Worm (Caenorhabditis elegans) whole organism, L1 larva: ENCODE data around the gene F08B4.8.
A peak's percentile ranks its signal among the peaks of the same experiment; 100 is the strongest.

ENCODE experiments used
- F16B12.6 ChIP-seq: fragments of 150-350 bp; optimal IDR thresholded peaks from 2 replicates; lab custom pipeline; 2014; ENCODE audit warnings: missing biosample characterization, missing genetic modification characterization
- aly-2 ChIP-seq: fragments of 150-350 bp; optimal IDR thresholded peaks from 2 replicates; lab custom pipeline; 2014; ENCODE audit warnings: missing biosample characterization, missing genetic modification characterization
- ceh-63 ChIP-seq: fragments of 200-800 bp; sonication (Bioruptor generic); optimal IDR thresholded peaks from 2 replicates; lab custom pipeline; 2018; ENCODE audit warnings: mild to moderate bottlenecking, missing genetic modification characterization, missing compliant biosample characterization
- ceh-8 ChIP-seq: fragments of 200-800 bp; sonication (Bioruptor generic); optimal IDR thresholded peaks from 2 replicates; lab custom pipeline; 2018; ENCODE audit warnings: mild to moderate bottlenecking, missing genetic modification characterization, moderate library complexity, missing compliant biosample characterization
- ceh-82 ChIP-seq, 3 experiments: fragments of 150-350 bp in 1 of 3; sonication (generic microtip) in 2 of 3; optimal IDR thresholded peaks; 2 replicates each; lab custom pipeline; 2014 to 2017; ENCODE audit warnings: missing biosample characterization in 3 of 3, missing genetic modification characterization in 3 of 3
- ceh-90 ChIP-seq: sonication (generic microtip); optimal IDR thresholded peaks from 2 replicates; lab custom pipeline; 2016; ENCODE audit warnings: missing genetic modification characterization, missing compliant biosample characterization
- ces-1 ChIP-seq: fragments of 150-350 bp; optimal IDR thresholded peaks from 2 replicates; lab custom pipeline; 2014; ENCODE audit warnings: missing biosample characterization, missing genetic modification reagents, missing genetic modification characterization
- dpl-1 ChIP-seq, 3 experiments: fragments of 150-350 bp in 2 of 3; sonication (generic microtip) in 1 of 3; optimal IDR thresholded peaks; 2 replicates each; lab custom pipeline; 2014 to 2017; ENCODE audit warnings: missing biosample characterization in 3 of 3, missing genetic modification characterization in 3 of 3, missing genetic modification reagents in 3 of 3
- efl-1 ChIP-seq, 4 experiments: fragments of 150-350 bp; optimal IDR thresholded peaks in 3 of 4; peaks in 1 of 4; 1 replicate in 1 of 4; 2 replicates in 3 of 4; lab custom pipeline; 2014; ENCODE audit warnings: missing biosample characterization in 2 of 4, missing genetic modification characterization in 2 of 4, missing genetic modification reagents in 2 of 4
- efl-3 ChIP-seq: fragments of 200-800 bp; sonication (Bioruptor generic); optimal IDR thresholded peaks from 2 replicates; lab custom pipeline; 2018; ENCODE audit warnings: mild to moderate bottlenecking, missing genetic modification characterization, missing compliant biosample characterization
- elt-3 ChIP-seq, 6 experiments: fragments of 150-350 bp in 1 of 6; sonication (generic microtip); optimal IDR thresholded peaks; 2 replicates each; lab custom pipeline; 2017 to 2018; ENCODE audit warnings: missing biosample characterization in 6 of 6, missing genetic modification characterization in 6 of 6, inconsistent platforms in 1 of 6
- ets-5 ChIP-seq: fragments of 200-800 bp; sonication (Bioruptor generic); IDR thresholded peaks from 2 replicates; pipeline ENCODE4 v1.3.6; 2022; ENCODE audit warnings: missing genetic modification characterization, missing compliant biosample characterization
- fkh-4 ChIP-seq: sonication (generic microtip); optimal IDR thresholded peaks from 2 replicates; lab custom pipeline; 2016; ENCODE audit warnings: missing compliant biosample characterization, missing genetic modification characterization, borderline replicate concordance
- hlh-4 ChIP-seq: sonication (generic microtip); optimal IDR thresholded peaks from 2 replicates; lab custom pipeline; 2016; ENCODE audit warnings: mild to moderate bottlenecking, missing genetic modification characterization, missing compliant biosample characterization
- irx-1 ChIP-seq: sonication (generic microtip); optimal IDR thresholded peaks from 2 replicates; lab custom pipeline; 2016; ENCODE audit warnings: missing genetic modification characterization, missing compliant biosample characterization
- isw-1 ChIP-seq: fragments of 200-800 bp; sonication (Bioruptor generic); IDR thresholded peaks from 2 replicates; pipeline ENCODE4 v1.3.6; 2022; ENCODE audit warnings: missing genetic modification characterization, missing compliant biosample characterization
- lin-13 ChIP-seq: fragments of 150-350 bp; optimal IDR thresholded peaks from 2 replicates; lab custom pipeline; 2014; ENCODE audit warnings: missing biosample characterization, missing genetic modification reagents, missing genetic modification characterization
- lin-35 ChIP-seq, 2 experiments: fragments of 150-350 bp; optimal IDR thresholded peaks; 2 replicates each; lab custom pipeline; 2014; ENCODE audit warnings: missing biosample characterization in 2 of 2, missing genetic modification characterization in 2 of 2, missing genetic modification reagents in 2 of 2
- lin-39 ChIP-seq: fragments of 150-350 bp; optimal IDR thresholded peaks from 2 replicates; lab custom pipeline; 2014; ENCODE audit warnings: missing biosample characterization, missing genetic modification reagents, missing genetic modification characterization
- mep-1 ChIP-seq: fragments of 150-350 bp; optimal IDR thresholded peaks from 2 replicates; lab custom pipeline; 2014; ENCODE audit warnings: missing biosample characterization, missing genetic modification characterization
- nhr-19 ChIP-seq: fragments of 200-800 bp; sonication (Bioruptor generic); conservative IDR thresholded peaks from 2 replicates; pipeline ENCODE4 v1.3.6; 2022; ENCODE audit warnings: missing genetic modification characterization, missing compliant biosample characterization
- nhr-71 ChIP-seq: sonication (generic microtip); optimal IDR thresholded peaks from 2 replicates; lab custom pipeline; 2016; ENCODE audit warnings: mild to moderate bottlenecking, missing genetic modification characterization, moderate library complexity, missing compliant biosample characterization
- nhr-76 ChIP-seq: sonication (generic microtip); optimal IDR thresholded peaks from 2 replicates; lab custom pipeline; 2017; ENCODE audit warnings: missing biosample characterization, missing genetic modification characterization
- nhr-90 ChIP-seq: sonication (generic microtip); optimal IDR thresholded peaks from 2 replicates; lab custom pipeline; 2016; ENCODE audit warnings: mild to moderate bottlenecking, missing genetic modification characterization, missing compliant biosample characterization; ENCODE audit not compliant: poor library complexity
- pax-3 ChIP-seq: fragments of 200-800 bp; sonication (Bioruptor generic); optimal IDR thresholded peaks from 2 replicates; lab custom pipeline; 2018; ENCODE audit warnings: mild to moderate bottlenecking, missing genetic modification characterization, moderate library complexity, missing compliant biosample characterization
- pqm-1 ChIP-seq: sonication (generic microtip); optimal IDR thresholded peaks from 3 replicates; lab custom pipeline; 2017; ENCODE audit warnings: missing biosample characterization, missing genetic modification characterization
- rnt-1 ChIP-seq: sonication (generic microtip); optimal IDR thresholded peaks from 2 replicates; lab custom pipeline; 2016; ENCODE audit warnings: mild to moderate bottlenecking, missing genetic modification characterization, moderate library complexity, missing compliant biosample characterization
- snu-23 ChIP-seq: sonication (generic microtip); optimal IDR thresholded peaks from 2 replicates; lab custom pipeline; 2016; ENCODE audit warnings: missing genetic modification characterization, missing compliant biosample characterization
- sptf-1 ChIP-seq: fragments of 150-350 bp; optimal IDR thresholded peaks from 2 replicates; lab custom pipeline; 2014; ENCODE audit warnings: missing biosample characterization, missing genetic modification characterization
- sup-37 ChIP-seq: fragments of 200-800 bp; sonication (Bioruptor generic); optimal IDR thresholded peaks from 2 replicates; lab custom pipeline; 2018; ENCODE audit warnings: mild to moderate bottlenecking, missing genetic modification characterization, missing compliant biosample characterization
- tbx-2 ChIP-seq: sonication (generic microtip); optimal IDR thresholded peaks from 2 replicates; lab custom pipeline; 2016; ENCODE audit warnings: missing genetic modification characterization, missing compliant biosample characterization
- unc-30 ChIP-seq: sonication (generic microtip); optimal IDR thresholded peaks from 2 replicates; lab custom pipeline; 2017; ENCODE audit warnings: missing biosample characterization, missing genetic modification characterization
- unc-86 ChIP-seq: sonication (generic microtip); optimal IDR thresholded peaks from 2 replicates; lab custom pipeline; 2016; ENCODE audit warnings: missing genetic modification characterization, missing compliant biosample characterization
- unc-98 ChIP-seq: fragments of 200-800 bp; sonication (Bioruptor generic); IDR thresholded peaks from 2 replicates; pipeline ENCODE4 v1.3.6; 2022; ENCODE audit warnings: missing genetic modification characterization, missing compliant biosample characterization
- vab-15 ChIP-seq: sonication (generic microtip); optimal IDR thresholded peaks from 2 replicates; lab custom pipeline; 2017; ENCODE audit warnings: missing genotype, mild to moderate bottlenecking, missing genetic modification characterization, missing compliant biosample characterization
- xbp-1 ChIP-seq: sonication (generic microtip); optimal IDR thresholded peaks from 2 replicates; lab custom pipeline; 2016; ENCODE audit warnings: missing genetic modification characterization, missing compliant biosample characterization

F08B4.8 gene

ce11 chrIV:8665778-8666177 is 11.6 kb upstream of the F08B4.8 start:
- TF ChIP-seq efl-1 (optimal IDR thresholded peaks at IDR 0.05; lab: Kevin White, UChicago) (no peak), efl-1 (GFP tag; optimal IDR thresholded peaks at IDR 0.05 in 1 of 2; lab: Kevin White, UChicago) (peak in 1 of 2 experiments; percentile 29), dpl-1 (GFP tag; optimal IDR thresholded peaks at IDR 0.05; lab: Kevin White, UChicago) (peak in 1 of 3 experiments; percentile 15), irx-1 (tag; lab: Kevin White, UChicago) (no peak), ceh-90 (tag; lab: Kevin White, UChicago) (no peak), sup-37 (GFP tag; lab: Kevin White, UChicago) (no peak), F16B12.6 (tag; lab: Kevin White, UChicago) (no peak), lin-35 (GFP tag; optimal IDR thresholded peaks at IDR 0.05; lab: Kevin White, UChicago) (peak in 1 of 2 experiments; percentile 4), lin-13 (GFP tag; lab: Kevin White, UChicago) (no peak)
- TF ChIP-seq, all 84 proteins: peak for 3

- no peak for TF ChIP-seq unc-30 (tag; lab: Kevin White, UChicago)
- TF ChIP-seq ceh-8, result no peak
- no peak for TF ChIP-seq hlh-4 (tag; lab: Kevin White, UChicago)
- TF ChIP-seq xbp-1 (tag; lab: Kevin White, UChicago), result no peak
- no peak for TF ChIP-seq ceh-82 (tag; optimal IDR thresholded peaks at IDR 0.05; lab: Kevin White, UChicago)
- no peak for TF ChIP-seq rnt-1
- TF ChIP-seq elt-3 (tag; optimal IDR thresholded peaks at IDR 0.05; lab: Kevin White, UChicago), result no peak
- TF ChIP-seq unc-86 (tag; lab: Kevin White, UChicago), result no peak
- no peak for TF ChIP-seq mep-1 (tag; lab: Kevin White, UChicago)
- TF ChIP-seq efl-3 (GFP tag; lab: Kevin White, UChicago), result no peak
- TF ChIP-seq sptf-1 (tag; lab: Kevin White, UChicago), result no peak
Measured at ce11 chrIV:8668635-8669034, 8.8 kb upstream of the F08B4.8 start, which contains the start of gene cdh-5. Gene cdh-5 (plus strand): TSS chrIV:8668935.

ce11 chrIV:8673733-8674375 is 3.5 kb upstream of the F08B4.8 start:
- TF ChIP-seq vab-15 (tag; lab: Kevin White, UChicago), result no peak
- TF ChIP-seq efl-1 (optimal IDR thresholded peaks at IDR 0.05; lab: Kevin White, UChicago), result no peak
- TF ChIP-seq efl-1 (GFP tag; optimal IDR thresholded peaks at IDR 0.05 in 1 of 2; lab: Kevin White, UChicago), result peak in 1 of 2 experiments; percentile 26

- no peak for TF ChIP-seq unc-98
- TF ChIP-seq tbx-2 (tag; lab: Kevin White, UChicago), result no peak
- TF ChIP-seq ceh-63 (GFP tag; lab: Kevin White, UChicago), result no peak
- TF ChIP-seq pax-3, result no peak
- TF ChIP-seq snu-23, result no peak
- TF ChIP-seq pqm-1 (tag; lab: Kevin White, UChicago), result no peak
- no peak for TF ChIP-seq ets-5 (GFP tag; lab: Robert Waterston, UW)
Measured at ce11 chrIV:8679225-8679624, 1.8 kb downstream of the F08B4.8 start, which contains the start of gene nlp-60. Gene nlp-60 (minus strand): TSS chrIV:8679325.

DNA sequence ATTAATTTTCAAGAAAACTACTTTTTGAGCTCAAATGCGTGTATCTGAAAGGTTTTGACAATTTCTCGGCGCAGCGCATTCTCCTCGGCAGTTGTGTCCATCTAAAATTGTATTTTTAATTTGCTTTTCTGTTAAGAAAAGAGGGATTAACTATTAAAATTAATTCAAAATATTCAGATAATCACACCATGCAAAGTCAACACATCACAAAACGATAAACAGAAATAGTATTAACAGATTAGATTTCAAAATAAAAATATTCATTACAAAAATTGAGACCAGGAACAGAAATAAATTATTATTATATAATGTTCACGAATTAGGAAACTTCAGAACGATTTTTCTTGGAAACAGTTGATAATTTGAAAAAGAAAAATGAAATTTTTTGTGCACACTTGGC is 9.1 kb downstream of the F08B4.8 start, which contains the start of gene pole-2:
pole-2 (minus strand) TSS at position 101 of the 400 bp plus-strand sequence.
- TF ChIP-seq aly-2 (tag; lab: Kevin White, UChicago) (no peak), isw-1 (no peak), nhr-19 (GFP tag; lab: Robert Waterston, UW) (no peak), lin-39 (tag; lab: Kevin White, UChicago) (no peak), rnt-1 (no peak)

DNA sequence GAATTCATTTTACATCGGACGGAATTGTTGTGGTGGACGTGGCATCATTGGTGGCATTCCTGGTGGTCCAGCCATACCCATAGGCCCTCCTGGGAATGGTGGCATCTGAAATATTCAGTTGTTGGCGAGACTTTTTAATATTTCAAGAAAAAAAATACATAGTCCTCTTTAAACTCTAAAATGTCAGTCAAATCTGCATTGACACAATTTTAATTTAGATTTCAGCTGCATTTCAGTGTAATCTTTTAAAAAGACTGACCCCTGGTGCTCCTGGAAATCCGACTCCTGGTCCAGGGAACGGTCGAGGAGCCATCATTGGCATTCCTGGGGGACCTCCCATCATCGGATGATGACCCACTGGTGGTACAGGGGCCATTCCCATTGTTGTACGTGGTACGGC is 9.6 kb downstream of the F08B4.8 start:
- TF ChIP-seq nhr-76 (tag; lab: Kevin White, UChicago) (no peak), nhr-90 (tag; lab: Kevin White, UChicago) (no peak), fkh-4 (tag; lab: Kevin White, UChicago) (no peak), ces-1 (no peak), efl-1 (optimal IDR thresholded peaks at IDR 0.05; lab: Kevin White, UChicago) (no peak), efl-1 (GFP tag; optimal IDR thresholded peaks at IDR 0.05 in 1 of 2; lab: Kevin White, UChicago) (peak in 1 of 2 experiments; percentile 67), nhr-71 (tag; lab: Kevin White, UChicago) (no peak)
